Worm (Caenorhabditis elegans): ENCODE results near the gene nhr-20.
A peak's percentile ranks its signal among the peaks of the same experiment; 100 is the strongest.

The nhr-20 gene

DNA sequence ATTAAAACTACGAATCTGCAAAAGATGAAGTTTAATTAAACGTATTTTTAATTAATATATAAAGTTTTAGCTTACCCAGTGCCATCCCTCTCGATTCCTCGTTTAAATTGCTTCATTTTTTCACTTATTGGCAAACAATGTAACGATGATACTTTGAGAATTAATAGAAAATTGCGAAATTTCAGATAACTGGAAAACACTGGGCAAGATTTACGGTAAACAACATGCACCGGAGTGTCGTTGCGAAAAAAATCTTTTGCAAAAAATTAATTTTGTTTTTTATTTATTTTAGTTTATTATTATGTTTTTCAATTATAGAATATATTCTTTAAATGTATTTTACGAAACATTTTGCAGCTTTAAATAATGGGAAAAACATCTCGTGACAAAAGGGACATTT is 28.9 kb downstream of the nhr-20 start, which contains the start of the genes pelo-1 and R74.7:
Gene pelo-1, minus strand, starts transcription at position 151 of the 400 bp plus-strand sequence.
Gene R74.7, plus strand, starts transcription at position 358 of the 400 bp plus-strand sequence.
- no peak for TF ChIP-seq hmbx-1 (tag; optimal IDR thresholded peaks at IDR 0.05)
- TF ChIP-seq sea-1 (GFP tag; conservative IDR thresholded peaks at IDR 0.05), result no peak
- no peak for TF ChIP-seq B0310.2 (tag; optimal IDR thresholded peaks at IDR 0.05)
- TF ChIP-seq pes-1 (GFP tag; IDR thresholded peaks at IDR 0.05), result no peak
- TF ChIP-seq tbx-37 (GFP tag; conservative IDR thresholded peaks at IDR 0.05), result no peak
- TF ChIP-seq ceh-13 (GFP tag; optimal IDR thresholded peaks at IDR 0.05), result no peak
- TF ChIP-seq aly-1 (tag; optimal IDR thresholded peaks at IDR 0.05), result no peak
- TF ChIP-seq ceh-36 (tag; optimal IDR thresholded peaks at IDR 0.05), result no peak
- TF ChIP-seq ets-7 (tag; optimal IDR thresholded peaks at IDR 0.05), result no peak
- no peak for TF ChIP-seq tra-4 (tag; optimal IDR thresholded peaks at IDR 0.05)
- TF ChIP-seq hnd-1 (tag; optimal IDR thresholded peaks at IDR 0.05), result no peak
- TF ChIP-seq hmg-4 (GFP tag; optimal IDR thresholded peaks at IDR 0.05), result no peak
- TF ChIP-seq ama-1 (optimal IDR thresholded peaks at IDR 0.05), result no peak
- TF ChIP-seq F13C5.2 (tag; optimal IDR thresholded peaks at IDR 0.05), result no peak
- no peak for TF ChIP-seq tbx-11 (GFP tag; IDR thresholded peaks at IDR 0.05)
- TF ChIP-seq flt-1 (GFP tag; IDR thresholded peaks at IDR 0.05), result no peak
- no peak for TF ChIP-seq scrt-1 (GFP tag; IDR thresholded peaks at IDR 0.05)

DNA sequence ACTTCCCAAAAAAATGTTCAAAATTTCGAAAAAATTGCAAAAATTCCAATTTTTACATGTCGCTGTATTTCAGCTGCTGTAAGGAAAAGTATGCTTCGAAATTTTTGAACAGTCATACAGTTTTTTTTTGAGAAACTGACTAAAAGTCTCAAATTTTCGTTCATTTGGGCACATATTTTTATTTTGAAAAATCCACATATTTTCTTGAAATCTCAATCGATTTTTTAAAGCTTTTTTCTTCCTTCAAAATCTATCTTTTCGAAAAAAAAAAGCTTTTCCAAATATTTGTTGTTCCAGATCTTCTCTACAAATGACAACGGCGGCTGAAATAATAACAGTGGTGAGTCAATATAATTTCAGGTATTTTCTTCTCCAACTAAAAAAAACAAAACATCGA is 36.0 kb downstream of the nhr-20 start, which contains the start of gene asd-1:
Gene asd-1, plus strand, starts transcription at position 298 of the 397 bp plus-strand sequence.
- TF ChIP-seq ceh-13 (GFP tag; optimal IDR thresholded peaks at IDR 0.05) (no peak), hmg-4 (GFP tag; optimal IDR thresholded peaks at IDR 0.05) (no peak), ama-1 (optimal IDR thresholded peaks at IDR 0.05) (no peak), hmbx-1 (tag; optimal IDR thresholded peaks at IDR 0.05) (no peak), scrt-1 (GFP tag; IDR thresholded peaks at IDR 0.05) (no peak), pes-1 (GFP tag; IDR thresholded peaks at IDR 0.05) (no peak), aly-1 (tag; optimal IDR thresholded peaks at IDR 0.05) (no peak), ceh-36 (tag; optimal IDR thresholded peaks at IDR 0.05) (no peak), ets-7 (tag; optimal IDR thresholded peaks at IDR 0.05) (no peak), F13C5.2 (tag; optimal IDR thresholded peaks at IDR 0.05) (no peak), flt-1 (GFP tag; IDR thresholded peaks at IDR 0.05) (no peak), tbx-37 (GFP tag; conservative IDR thresholded peaks at IDR 0.05) (no peak), tbx-11 (GFP tag; IDR thresholded peaks at IDR 0.05) (no peak)

DNA sequence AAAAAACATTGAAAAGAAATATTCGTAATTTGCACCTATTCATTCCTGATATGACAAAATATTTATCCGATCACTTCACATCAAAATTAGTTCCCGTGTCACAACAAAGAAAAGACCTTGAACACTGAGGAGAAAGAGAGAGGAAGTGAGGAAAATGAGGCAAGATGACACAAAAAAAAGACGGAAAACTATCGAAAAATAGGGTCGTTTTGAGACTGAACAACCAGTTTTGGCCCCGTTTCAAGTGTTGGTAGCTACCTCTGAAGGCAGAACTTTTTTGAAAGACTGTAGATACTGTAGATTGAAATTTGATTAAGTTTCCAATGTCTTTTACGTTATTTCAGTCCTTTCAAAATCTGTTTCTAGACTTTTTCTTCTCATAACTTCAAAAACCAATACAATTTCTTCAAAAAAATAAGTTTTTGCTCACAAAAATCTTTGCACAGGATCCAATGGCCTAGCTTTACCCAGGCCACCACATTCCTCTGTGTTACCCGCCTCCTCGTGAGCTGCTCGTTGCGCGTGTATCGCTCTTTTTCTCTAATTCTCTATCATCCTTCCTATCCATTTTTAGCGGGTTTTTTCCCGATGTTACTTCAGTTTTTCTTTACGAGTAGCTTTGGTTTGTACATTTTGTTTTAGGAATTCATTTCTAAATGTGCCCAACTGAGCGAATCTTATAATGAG is 36.6 kb downstream of the nhr-20 start:
- TF ChIP-seq tbx-37 (GFP tag; conservative IDR thresholded peaks at IDR 0.05) (peak; percentile 59; the same call in 1 of the 2 replicates), tbx-11 (GFP tag; IDR thresholded peaks at IDR 0.05) (no peak), scrt-1 (GFP tag; IDR thresholded peaks at IDR 0.05) (no peak), hmg-4 (GFP tag; optimal IDR thresholded peaks at IDR 0.05) (peak; percentile 41)

DNA sequence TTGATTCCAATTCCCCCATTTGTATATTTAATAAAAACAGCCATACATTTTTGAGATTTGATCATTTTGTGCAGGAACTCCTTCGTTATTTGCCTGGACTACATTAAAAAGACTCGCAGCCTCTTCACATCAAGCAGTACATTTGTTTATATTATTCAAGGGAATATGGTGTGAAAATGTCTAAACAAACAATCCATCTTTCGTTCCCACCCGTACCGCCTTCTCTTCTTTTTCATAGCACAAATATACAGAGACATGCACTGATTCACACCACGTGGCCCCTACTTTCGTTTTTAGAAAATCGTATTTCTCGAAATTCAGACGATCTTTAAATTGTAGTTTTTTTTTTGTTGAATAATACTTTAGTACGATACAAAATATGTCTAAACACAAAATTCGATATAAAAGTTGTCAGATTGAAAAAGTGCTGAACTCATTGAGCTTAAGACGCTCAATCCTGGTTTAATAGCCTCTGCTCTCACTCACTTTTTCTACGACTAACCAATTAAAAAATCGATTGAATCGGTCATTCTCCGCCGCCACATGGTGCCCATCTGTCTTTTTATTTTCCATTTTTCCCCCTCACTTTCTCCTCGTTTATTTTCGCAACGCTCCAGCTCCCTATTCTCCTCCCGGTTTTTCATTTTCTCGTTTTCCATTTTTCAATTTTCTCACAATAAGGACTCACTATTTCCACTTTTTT is 37.6 kb downstream of the nhr-20 start:
- 0 out of 2 replicates have a peak, but pooled peaks have one; percentile 5 for TF ChIP-seq tbx-37 (GFP tag; conservative IDR thresholded peaks at IDR 0.05)
- TF ChIP-seq hnd-1 (tag; optimal IDR thresholded peaks at IDR 0.05), result no peak
- 0 out of 2 replicates have a peak, but pooled peaks have one; percentile 35 for TF ChIP-seq sea-1 (GFP tag; conservative IDR thresholded peaks at IDR 0.05)
- no peak for TF ChIP-seq ceh-13 (GFP tag; optimal IDR thresholded peaks at IDR 0.05)
- TF ChIP-seq F13C5.2 (tag; optimal IDR thresholded peaks at IDR 0.05), result no peak
- TF ChIP-seq flt-1 (GFP tag; IDR thresholded peaks at IDR 0.05), result no peak
- no peak for TF ChIP-seq ama-1 (optimal IDR thresholded peaks at IDR 0.05)
- no peak for TF ChIP-seq tra-4 (tag; optimal IDR thresholded peaks at IDR 0.05)

DNA sequence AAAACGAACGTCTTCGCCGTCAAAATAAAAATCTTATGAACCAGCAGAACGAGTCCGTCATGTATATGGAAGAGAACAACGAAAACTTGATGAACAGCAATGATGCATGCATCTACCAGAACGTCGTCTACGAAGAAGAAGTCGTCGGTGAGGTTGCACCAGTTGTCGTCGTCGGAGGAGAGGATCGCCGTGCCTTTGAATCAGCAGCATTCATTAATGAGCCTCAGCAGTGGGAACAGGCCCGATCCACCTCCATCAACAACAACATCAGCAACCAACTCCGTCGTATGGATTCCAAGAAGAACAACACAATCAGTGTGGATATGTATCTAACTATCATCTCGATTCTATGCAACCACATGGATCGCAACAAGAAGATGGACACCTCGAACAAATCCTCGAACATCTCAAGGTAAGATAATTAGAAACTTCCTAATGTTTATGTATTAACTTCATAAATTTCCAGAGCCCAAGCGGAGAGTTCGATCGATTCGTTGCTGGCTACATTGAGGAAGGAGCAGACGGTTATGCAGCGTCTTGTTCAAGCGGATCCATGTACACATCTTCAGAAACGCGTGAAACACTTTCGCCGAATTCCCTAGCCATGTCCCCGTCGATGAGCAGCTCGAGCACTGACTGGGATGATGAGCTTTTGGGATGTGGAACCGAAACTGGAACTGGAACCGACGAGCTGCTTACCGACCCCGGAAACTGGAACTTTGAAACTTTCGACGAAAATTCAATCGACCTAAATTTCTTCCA is 38.5 kb downstream of the nhr-20 start:
- TF ChIP-seq hmbx-1 (tag; optimal IDR thresholded peaks at IDR 0.05) (no peak), hmg-4 (GFP tag; optimal IDR thresholded peaks at IDR 0.05) (no peak), ceh-13 (GFP tag; optimal IDR thresholded peaks at IDR 0.05) (no peak), pes-1 (GFP tag; IDR thresholded peaks at IDR 0.05) (no peak), tbx-11 (GFP tag; IDR thresholded peaks at IDR 0.05) (no peak), ama-1 (optimal IDR thresholded peaks at IDR 0.05) (no peak), B0310.2 (tag; optimal IDR thresholded peaks at IDR 0.05) (no peak), flt-1 (GFP tag; IDR thresholded peaks at IDR 0.05) (no peak), ceh-36 (tag; optimal IDR thresholded peaks at IDR 0.05) (no peak), sea-1 (GFP tag; conservative IDR thresholded peaks at IDR 0.05) (no peak), tbx-37 (GFP tag; conservative IDR thresholded peaks at IDR 0.05) (no peak), aly-1 (tag; optimal IDR thresholded peaks at IDR 0.05) (no peak)

DNA sequence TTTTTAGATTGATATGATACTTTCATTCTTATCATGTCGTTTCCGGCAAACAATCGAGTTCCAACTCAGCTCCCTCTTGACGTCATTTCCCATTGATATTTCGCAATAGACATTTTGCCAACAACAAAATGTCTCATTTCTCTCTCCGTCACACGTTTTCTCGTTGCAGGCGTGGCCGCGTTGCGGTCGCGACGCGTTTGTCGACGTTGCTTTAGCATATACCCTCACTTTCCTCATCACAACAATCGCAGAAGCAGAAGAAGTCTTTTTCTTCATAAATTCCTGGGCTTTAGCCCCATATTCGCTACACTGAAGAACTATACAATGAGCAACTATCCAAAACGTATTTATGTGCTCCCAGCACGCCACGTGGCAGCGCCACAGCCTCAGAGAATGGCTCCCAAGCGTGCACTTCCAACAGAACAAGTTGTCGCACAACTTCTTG is 39.3 kb downstream of the nhr-20 start, which contains the start of gene xbp-1:
Gene xbp-1, plus strand, starts transcription at position 151 of the 445 bp plus-strand sequence.
- TF ChIP-seq aly-1 (tag; optimal IDR thresholded peaks at IDR 0.05), result peak; percentile 15
- TF ChIP-seq pes-1 (GFP tag; IDR thresholded peaks at IDR 0.05), result no peak
- no peak for TF ChIP-seq tbx-37 (GFP tag; conservative IDR thresholded peaks at IDR 0.05)
- 0 out of 2 replicates have a peak, but pooled peaks have one; percentile 21 for TF ChIP-seq sea-1 (GFP tag; conservative IDR thresholded peaks at IDR 0.05)
- no peak for TF ChIP-seq hmbx-1 (tag; optimal IDR thresholded peaks at IDR 0.05)
- TF ChIP-seq scrt-1 (GFP tag; IDR thresholded peaks at IDR 0.05), result no peak
- TF ChIP-seq F13C5.2 (tag; optimal IDR thresholded peaks at IDR 0.05), result peak; percentile 63
- TF ChIP-seq tbx-11 (GFP tag; IDR thresholded peaks at IDR 0.05), result no peak
- peak; percentile 6 for TF ChIP-seq ama-1 (optimal IDR thresholded peaks at IDR 0.05)
- TF ChIP-seq B0310.2 (tag; optimal IDR thresholded peaks at IDR 0.05), result peak; percentile 62
- TF ChIP-seq ceh-36 (tag; optimal IDR thresholded peaks at IDR 0.05), result no peak
- peak; percentile 42 for TF ChIP-seq hmg-4 (GFP tag; optimal IDR thresholded peaks at IDR 0.05)
- TF ChIP-seq hnd-1 (tag; optimal IDR thresholded peaks at IDR 0.05), result no peak
- TF ChIP-seq tra-4 (tag; optimal IDR thresholded peaks at IDR 0.05), result no peak
- no peak for TF ChIP-seq ceh-13 (GFP tag; optimal IDR thresholded peaks at IDR 0.05)
- no peak for TF ChIP-seq ets-7 (tag; optimal IDR thresholded peaks at IDR 0.05)
- TF ChIP-seq flt-1 (GFP tag; IDR thresholded peaks at IDR 0.05), result no peak
